Worm (Caenorhabditis elegans) whole organism, L4 larva: ENCODE results near the gene C36C9.6.

Experiments used
- Y5F2A.4 ChIP-seq: fragments of 200-800 bp; sonication (Bioruptor generic); optimal IDR thresholded peaks from 2 replicates; lab custom pipeline; 2018; ENCODE audit warnings: mild to moderate bottlenecking, missing genetic modification characterization, missing compliant biosample characterization
- ces-1 ChIP-seq: fragments of 150-350 bp; sonication (generic microtip); optimal IDR thresholded peaks from 4 replicates; lab custom pipeline; 2014; ENCODE audit warnings: missing biosample characterization, missing genetic modification reagents, missing genetic modification characterization
- dmd-9 ChIP-seq: fragments of 200-800 bp; sonication (Bioruptor generic); IDR thresholded peaks from 2 replicates; pipeline ENCODE4 v1.3.6; 2022; ENCODE audit warnings: missing genetic modification reagents, missing genetic modification characterization, missing compliant biosample characterization
- egl-27 ChIP-seq: sonication (generic microtip); optimal IDR thresholded peaks from 3 replicates; lab custom pipeline; 2017; ENCODE audit warnings: missing biosample characterization, missing genetic modification reagents, missing genetic modification characterization
- hlh-30 ChIP-seq: sonication (generic microtip); optimal IDR thresholded peaks from 2 replicates; lab custom pipeline; 2017; ENCODE audit warnings: antibody characterized with exemption, mild to moderate bottlenecking, missing genetic modification characterization, missing compliant biosample characterization; ENCODE audit not compliant: insufficient read depth
- mdl-1 ChIP-seq, 2 experiments: fragments of 150-350 bp in 1 of 2; sonication (generic microtip) in 1 of 2; optimal IDR thresholded peaks; 2 replicates each; lab custom pipeline; 2014 to 2017; ENCODE audit warnings: missing biosample characterization in 2 of 2, missing genetic modification characterization in 2 of 2
- mes-2 ChIP-seq: sonication (generic microtip); optimal IDR thresholded peaks from 2 replicates; lab custom pipeline; 2016; ENCODE audit warnings: missing genotype, mild to moderate bottlenecking, missing genetic modification characterization, missing compliant biosample characterization; ENCODE audit not compliant: poor library complexity, severe bottlenecking
- nhr-76 ChIP-seq: fragments of 150-350 bp; optimal IDR thresholded peaks from 2 replicates; lab custom pipeline; 2014; ENCODE audit warnings: missing biosample characterization, missing genetic modification characterization
- rbr-2 ChIP-seq: sonication (generic microtip); optimal IDR thresholded peaks from 2 replicates; lab custom pipeline; 2016; ENCODE audit warnings: missing genotype, missing genetic modification characterization, missing compliant biosample characterization
- unc-39 ChIP-seq: sonication (generic microtip); optimal IDR thresholded peaks from 2 replicates; lab custom pipeline; 2017; ENCODE audit warnings: missing biosample characterization, missing genetic modification characterization
- zag-1 ChIP-seq: fragments of 150-350 bp; optimal IDR thresholded peaks from 2 replicates; lab custom pipeline; 2014; ENCODE audit warnings: missing biosample characterization, missing genetic modification characterization
- zfp-2 ChIP-seq: sonication (generic microtip); optimal IDR thresholded peaks from 2 replicates; lab custom pipeline; 2016; ENCODE audit warnings: mild to moderate bottlenecking, missing genetic modification characterization, missing compliant biosample characterization

- no peak for TF ChIP-seq unc-39 (tag; lab: Kevin White, UChicago)
- no peak for TF ChIP-seq mdl-1 (tag; optimal IDR thresholded peaks at IDR 0.05; lab: Kevin White, UChicago)
- TF ChIP-seq zag-1 (tag; lab: Kevin White, UChicago), result no peak
- no peak for TF ChIP-seq Y5F2A.4 (GFP tag; lab: Kevin White, UChicago)
- no peak for TF ChIP-seq zfp-2
- TF ChIP-seq rbr-2, result no peak
- TF ChIP-seq mes-2 (tag; lab: Kevin White, UChicago), result no peak
- no peak for TF ChIP-seq ces-1 (GFP tag; lab: Kevin White, UChicago)
- TF ChIP-seq nhr-76, result no peak
- TF ChIP-seq egl-27 (tag; lab: Kevin White, UChicago), result no peak
- no peak for TF ChIP-seq hlh-30 (tag; lab: Kevin White, UChicago)
- TF ChIP-seq dmd-9 (GFP tag; lab: Robert Waterston, UW), result no peak
Measured at ce11 chrX:1706538-1706937, 15.7 kb upstream of the C36C9.6 start, which contains the start of gene F07G6.5.
